Worm (Caenorhabditis elegans) whole organism, L1 larva: ENCODE data around the gene F56H9.8.
A peak's percentile ranks its signal among the peaks of the same experiment; 100 is the strongest.

Experiments used
- C04F5.9 ChIP-seq: sonication (generic microtip); optimal IDR thresholded peaks from 2 replicates; lab custom pipeline; 2016; ENCODE audit warnings: missing genetic modification characterization, missing compliant biosample characterization
- C16A3.4 ChIP-seq: fragments of 150-350 bp; optimal IDR thresholded peaks from 2 replicates; lab custom pipeline; 2014; ENCODE audit warnings: missing biosample characterization, missing genetic modification characterization
- F16B12.6 ChIP-seq: fragments of 150-350 bp; optimal IDR thresholded peaks from 2 replicates; lab custom pipeline; 2014; ENCODE audit warnings: missing biosample characterization, missing genetic modification characterization
- aha-1 ChIP-seq: fragments of 150-350 bp; optimal IDR thresholded peaks from 2 replicates; lab custom pipeline; 2014; ENCODE audit warnings: missing biosample characterization, missing genetic modification characterization
- alr-1 ChIP-seq: fragments of 200-800 bp; sonication (Bioruptor generic); optimal IDR thresholded peaks from 2 replicates; lab custom pipeline; 2018; ENCODE audit warnings: borderline replicate concordance, mild to moderate bottlenecking, missing genetic modification characterization, missing compliant biosample characterization
- ceh-63 ChIP-seq: fragments of 200-800 bp; sonication (Bioruptor generic); optimal IDR thresholded peaks from 2 replicates; lab custom pipeline; 2018; ENCODE audit warnings: mild to moderate bottlenecking, missing genetic modification characterization, missing compliant biosample characterization
- ceh-82 ChIP-seq, 3 experiments: fragments of 150-350 bp in 1 of 3; sonication (generic microtip) in 2 of 3; optimal IDR thresholded peaks; 2 replicates each; lab custom pipeline; 2014 to 2017; ENCODE audit warnings: missing biosample characterization in 3 of 3, missing genetic modification characterization in 3 of 3
- ces-1 ChIP-seq: fragments of 150-350 bp; optimal IDR thresholded peaks from 2 replicates; lab custom pipeline; 2014; ENCODE audit warnings: missing biosample characterization, missing genetic modification reagents, missing genetic modification characterization
- dpl-1 ChIP-seq, 3 experiments: fragments of 150-350 bp in 2 of 3; sonication (generic microtip) in 1 of 3; optimal IDR thresholded peaks; 2 replicates each; lab custom pipeline; 2014 to 2017; ENCODE audit warnings: missing biosample characterization in 3 of 3, missing genetic modification characterization in 3 of 3, missing genetic modification reagents in 3 of 3
- egl-13 ChIP-seq: sonication (generic microtip); optimal IDR thresholded peaks from 2 replicates; lab custom pipeline; 2016; ENCODE audit warnings: missing genotype, missing genetic modification reagents, missing genetic modification characterization, missing compliant biosample characterization
- egl-27 ChIP-seq, 2 experiments: fragments of 150-350 bp in 1 of 2; sonication (generic microtip); optimal IDR thresholded peaks; 3 replicates each; lab custom pipeline; 2017 to 2018; ENCODE audit warnings: missing biosample characterization in 2 of 2, missing genetic modification characterization in 2 of 2, missing genetic modification reagents in 2 of 2
- ets-5 ChIP-seq: fragments of 200-800 bp; sonication (Bioruptor generic); IDR thresholded peaks from 2 replicates; pipeline ENCODE4 v1.3.6; 2022; ENCODE audit warnings: missing genetic modification characterization, missing compliant biosample characterization
- fkh-10 ChIP-seq: sonication (generic microtip); optimal IDR thresholded peaks from 2 replicates; lab custom pipeline; 2017; ENCODE audit warnings: missing biosample characterization, missing genetic modification reagents, missing genetic modification characterization
- fkh-4 ChIP-seq: sonication (generic microtip); optimal IDR thresholded peaks from 2 replicates; lab custom pipeline; 2016; ENCODE audit warnings: missing compliant biosample characterization, missing genetic modification characterization, borderline replicate concordance
- fkh-8 ChIP-seq: sonication (generic microtip); optimal IDR thresholded peaks from 2 replicates; lab custom pipeline; 2016; ENCODE audit warnings: mild to moderate bottlenecking, missing genetic modification characterization, missing compliant biosample characterization
- fos-1 ChIP-seq: fragments of 150-350 bp; optimal IDR thresholded peaks from 2 replicates; lab custom pipeline; 2014; ENCODE audit warnings: missing biosample characterization, missing genetic modification characterization
- grh-1 ChIP-seq: fragments of 200-800 bp; sonication (Bioruptor generic); IDR thresholded peaks from 2 replicates; pipeline ENCODE4 v1.3.6; 2022; ENCODE audit warnings: missing genetic modification reagents, missing genetic modification characterization, missing compliant biosample characterization
- hpl-2 ChIP-seq: fragments of 150-350 bp; optimal IDR thresholded peaks from 2 replicates; lab custom pipeline; 2014; ENCODE audit warnings: missing biosample characterization, missing genetic modification reagents, missing genetic modification characterization
- isw-1 ChIP-seq: fragments of 200-800 bp; sonication (Bioruptor generic); IDR thresholded peaks from 2 replicates; pipeline ENCODE4 v1.3.6; 2022; ENCODE audit warnings: missing genetic modification characterization, missing compliant biosample characterization
- jun-1 ChIP-seq: fragments of 150-350 bp; optimal IDR thresholded peaks from 2 replicates; lab custom pipeline; 2014; ENCODE audit warnings: missing biosample characterization, missing genetic modification reagents, missing genetic modification characterization
- lin-13 ChIP-seq: fragments of 150-350 bp; optimal IDR thresholded peaks from 2 replicates; lab custom pipeline; 2014; ENCODE audit warnings: missing biosample characterization, missing genetic modification reagents, missing genetic modification characterization
- lin-14 ChIP-seq: fragments of 200-800 bp; sonication (Bioruptor generic); optimal IDR thresholded peaks from 2 replicates; lab custom pipeline; 2018; ENCODE audit warnings: mild to moderate bottlenecking, missing genetic modification characterization, moderate library complexity, missing compliant biosample characterization
- lin-35 ChIP-seq, 2 experiments: fragments of 150-350 bp; optimal IDR thresholded peaks; 2 replicates each; lab custom pipeline; 2014; ENCODE audit warnings: missing biosample characterization in 2 of 2, missing genetic modification characterization in 2 of 2, missing genetic modification reagents in 2 of 2
- lsy-2 ChIP-seq, 2 experiments: fragments of 150-350 bp; optimal IDR thresholded peaks; 2 replicates each; lab custom pipeline; 2014; ENCODE audit warnings: missing biosample characterization in 2 of 2, missing genetic modification characterization in 2 of 2
- mab-9 ChIP-seq: fragments of 200-800 bp; sonication (Bioruptor generic); IDR thresholded peaks from 2 replicates; pipeline ENCODE4 v1.3.6; 2022; ENCODE audit warnings: missing genetic modification reagents, missing genetic modification characterization, missing compliant biosample characterization
- mep-1 ChIP-seq: fragments of 150-350 bp; optimal IDR thresholded peaks from 2 replicates; lab custom pipeline; 2014; ENCODE audit warnings: missing biosample characterization, missing genetic modification characterization
- nhr-11 ChIP-seq: fragments of 150-350 bp; optimal IDR thresholded peaks from 2 replicates; lab custom pipeline; 2014; ENCODE audit warnings: missing biosample characterization, missing genetic modification characterization
- nhr-19 ChIP-seq: fragments of 200-800 bp; sonication (Bioruptor generic); conservative IDR thresholded peaks from 2 replicates; pipeline ENCODE4 v1.3.6; 2022; ENCODE audit warnings: missing genetic modification characterization, missing compliant biosample characterization
- nhr-47 ChIP-seq: sonication (generic microtip); optimal IDR thresholded peaks from 2 replicates; lab custom pipeline; 2016; ENCODE audit warnings: mild to moderate bottlenecking, missing genetic modification characterization, moderate library complexity, missing compliant biosample characterization
- nhr-71 ChIP-seq: sonication (generic microtip); optimal IDR thresholded peaks from 2 replicates; lab custom pipeline; 2016; ENCODE audit warnings: mild to moderate bottlenecking, missing genetic modification characterization, moderate library complexity, missing compliant biosample characterization
- nhr-76 ChIP-seq: sonication (generic microtip); optimal IDR thresholded peaks from 2 replicates; lab custom pipeline; 2017; ENCODE audit warnings: missing biosample characterization, missing genetic modification characterization
- nhr-77 ChIP-seq: fragments of 150-350 bp; optimal IDR thresholded peaks from 2 replicates; lab custom pipeline; 2014; ENCODE audit warnings: missing biosample characterization, missing genetic modification characterization
- nhr-84 ChIP-seq: sonication (generic microtip); optimal IDR thresholded peaks from 2 replicates; lab custom pipeline; 2017; ENCODE audit warnings: missing biosample characterization, missing genetic modification characterization
- nhr-85 ChIP-seq: sonication (generic microtip); peaks from one replicate; lab custom pipeline; 2016; ENCODE audit warnings: missing genetic modification characterization, inconsistent platforms, missing compliant biosample characterization
- nhr-90 ChIP-seq: sonication (generic microtip); optimal IDR thresholded peaks from 2 replicates; lab custom pipeline; 2016; ENCODE audit warnings: mild to moderate bottlenecking, missing genetic modification characterization, missing compliant biosample characterization; ENCODE audit not compliant: poor library complexity
- pag-3 ChIP-seq: sonication (generic microtip); optimal IDR thresholded peaks from 2 replicates; lab custom pipeline; 2017; ENCODE audit warnings: missing genetic modification characterization, mild to moderate bottlenecking, missing compliant biosample characterization, antibody characterized with exemption, borderline replicate concordance; ENCODE audit not compliant: insufficient read depth
- pax-3 ChIP-seq: fragments of 200-800 bp; sonication (Bioruptor generic); optimal IDR thresholded peaks from 2 replicates; lab custom pipeline; 2018; ENCODE audit warnings: mild to moderate bottlenecking, missing genetic modification characterization, moderate library complexity, missing compliant biosample characterization
- rnt-1 ChIP-seq: sonication (generic microtip); optimal IDR thresholded peaks from 2 replicates; lab custom pipeline; 2016; ENCODE audit warnings: mild to moderate bottlenecking, missing genetic modification characterization, moderate library complexity, missing compliant biosample characterization
- snu-23 ChIP-seq: sonication (generic microtip); optimal IDR thresholded peaks from 2 replicates; lab custom pipeline; 2016; ENCODE audit warnings: missing genetic modification characterization, missing compliant biosample characterization
- sptf-1 ChIP-seq: fragments of 150-350 bp; optimal IDR thresholded peaks from 2 replicates; lab custom pipeline; 2014; ENCODE audit warnings: missing biosample characterization, missing genetic modification characterization
- swsn-7 ChIP-seq: sonication (generic microtip); optimal IDR thresholded peaks from 2 replicates; lab custom pipeline; 2016; ENCODE audit warnings: missing genetic modification characterization, missing compliant biosample characterization
- unc-130 ChIP-seq: fragments of 150-350 bp; optimal IDR thresholded peaks from 2 replicates; lab custom pipeline; 2017; ENCODE audit warnings: missing biosample characterization, missing genetic modification characterization, inconsistent platforms
- unc-86 ChIP-seq: sonication (generic microtip); optimal IDR thresholded peaks from 2 replicates; lab custom pipeline; 2016; ENCODE audit warnings: missing genetic modification characterization, missing compliant biosample characterization
- unc-98 ChIP-seq: fragments of 200-800 bp; sonication (Bioruptor generic); IDR thresholded peaks from 2 replicates; pipeline ENCODE4 v1.3.6; 2022; ENCODE audit warnings: missing genetic modification characterization, missing compliant biosample characterization
- vab-15 ChIP-seq: sonication (generic microtip); optimal IDR thresholded peaks from 2 replicates; lab custom pipeline; 2017; ENCODE audit warnings: missing genotype, mild to moderate bottlenecking, missing genetic modification characterization, missing compliant biosample characterization
- xbp-1 ChIP-seq: sonication (generic microtip); optimal IDR thresholded peaks from 2 replicates; lab custom pipeline; 2016; ENCODE audit warnings: missing genetic modification characterization, missing compliant biosample characterization
- zag-1 ChIP-seq: fragments of 150-350 bp; optimal IDR thresholded peaks from 2 replicates; lab custom pipeline; 2014; ENCODE audit warnings: missing biosample characterization, missing genetic modification characterization
- ztf-4 ChIP-seq: fragments of 150-350 bp; optimal IDR thresholded peaks from 2 replicates; lab custom pipeline; 2014; ENCODE audit warnings: missing biosample characterization, missing genetic modification characterization

The F56H9.8 gene

ce11 chrV:12649636-12650035 lies 5.0 kb downstream of the F56H9.8 start, which contains the start of gene lin-25 (continued):
- TF ChIP-seq snu-23 (GFP tag; lab: Kevin White, UChicago) (no peak), lin-35 (GFP tag; optimal IDR thresholded peaks at IDR 0.05; lab: Kevin White, UChicago) (peak; percentile 29), aha-1 (tag; lab: Kevin White, UChicago) (no peak), fos-1 (tag; lab: Kevin White, UChicago) (no peak)

- TF ChIP-seq ces-1 = no peak
- no peak for TF ChIP-seq egl-13 (tag; lab: Kevin White, UChicago)
- TF ChIP-seq lin-13 (GFP tag; lab: Kevin White, UChicago) = no peak
- TF ChIP-seq ets-5 (GFP tag; lab: Robert Waterston, UW) = no peak
- no peak for TF ChIP-seq mab-9
- TF ChIP-seq ztf-4 (tag; lab: Kevin White, UChicago) = no peak
- TF ChIP-seq nhr-11 (tag; lab: Kevin White, UChicago) = no peak
- no peak for TF ChIP-seq sptf-1 (tag; lab: Kevin White, UChicago)
- TF ChIP-seq fkh-8 (tag; lab: Kevin White, UChicago) = no peak
- TF ChIP-seq F16B12.6 (tag; lab: Kevin White, UChicago) = no peak
These were observed 13.5 kb downstream of the F56H9.8 start, which contains the start of gene W05B10.6 for ce11 chrV:12658142-12658541. TSS of gene W05B10.6 (minus strand) at chrV:12658242.

ce11 chrV:12659426-12659825 lies 14.8 kb downstream of the F56H9.8 start, which contains the start of gene ccch-3:
TSS of gene ccch-3 (minus strand) at chrV:12659687.
- TF ChIP-seq sptf-1 (tag; lab: Kevin White, UChicago) (no peak), lin-13 (GFP tag; lab: Kevin White, UChicago) (peak; percentile 72), hpl-2 (GFP tag; lab: Kevin White, UChicago) (no peak), nhr-84 (tag; lab: Kevin White, UChicago) (no peak), unc-98 (GFP tag; lab: Robert Waterston, UW) (no peak), unc-86 (tag; lab: Kevin White, UChicago) (peak; percentile 29), nhr-85 (tag; lab: Kevin White, UChicago) (peak; percentile 86), mep-1 (tag; lab: Kevin White, UChicago) (peak; percentile 82), swsn-7 (peak; percentile 78), C04F5.9 (peak; percentile 42), vab-15 (peak; percentile 45), C16A3.4 (tag; lab: Kevin White, UChicago) (peak; percentile 85), isw-1 (peak; percentile 28), ceh-63 (no peak), unc-130 (peak; percentile 78), ceh-82 (tag; optimal IDR thresholded peaks at IDR 0.05; lab: Kevin White, UChicago) (peak; percentile 27 to 50 (median 44)), grh-1 (GFP tag; lab: Robert Waterston, UW) (0 out of 2 replicates have a peak, but pooled peaks have one; percentile 30), nhr-90 (tag; lab: Kevin White, UChicago) (peak; percentile 81), alr-1 (tag; lab: Kevin White, UChicago) (no peak), lsy-2 (tag; optimal IDR thresholded peaks at IDR 0.05; lab: Kevin White, UChicago) (peak; percentile 79 to 88), jun-1 (peak; percentile 3), fkh-8 (tag; lab: Kevin White, UChicago) (peak; percentile 70), nhr-71 (tag; lab: Kevin White, UChicago) (peak; percentile 84), nhr-47 (tag; lab: Kevin White, UChicago) (peak; percentile 80), egl-27 (tag; optimal IDR thresholded peaks at IDR 0.05; lab: Kevin White, UChicago) (no peak), lin-14 (GFP tag; lab: Kevin White, UChicago) (peak; percentile 90), nhr-76 (tag; lab: Kevin White, UChicago) (no peak), zag-1 (tag; lab: Kevin White, UChicago) (no peak), ztf-4 (tag; lab: Kevin White, UChicago) (peak; percentile 34), nhr-77 (tag; lab: Kevin White, UChicago) (peak; percentile 5), xbp-1 (tag; lab: Kevin White, UChicago) (peak; percentile 80), rnt-1 (peak; percentile 79), lin-35 (GFP tag; optimal IDR thresholded peaks at IDR 0.05; lab: Kevin White, UChicago) (peak; percentile 76 to 86), dpl-1 (GFP tag; optimal IDR thresholded peaks at IDR 0.05; lab: Kevin White, UChicago) (peak; percentile 63 to 83 (median 81)), pax-3 (tag; lab: Kevin White, UChicago) (peak; percentile 57), F16B12.6 (tag; lab: Kevin White, UChicago) (peak; percentile 48), fkh-10 (GFP tag; lab: Kevin White, UChicago) (peak; percentile 17), nhr-19 (peak; percentile 77), fkh-4 (tag; lab: Kevin White, UChicago) (peak; percentile 31), pag-3 (tag; lab: Kevin White, UChicago) (peak; percentile 16)
